Worm (Caenorhabditis elegans) whole organism, L2 larva: Measurements from ENCODE around the gene nhr-116.

ENCODE experiments used
- dmd-4 ChIP-seq: sonication (generic microtip); optimal IDR thresholded peaks from 2 replicates; lab custom pipeline; 2017; ENCODE audit warnings: missing biosample characterization, missing genetic modification characterization
- nhr-77 ChIP-seq: fragments of 150-350 bp; optimal IDR thresholded peaks from 2 replicates; lab custom pipeline; 2014; ENCODE audit warnings: missing biosample characterization, missing genetic modification characterization
- unc-62 ChIP-seq: fragments of 150-350 bp; optimal IDR thresholded peaks from 2 replicates; lab custom pipeline; 2014; ENCODE audit warnings: missing biosample characterization, missing genetic modification reagents, missing genetic modification characterization

ce11 chrV:16909871-16910270 lies 2.2 kb upstream of the nhr-116 start, which contains the start of gene F09C6.16:
- no peak for TF ChIP-seq nhr-77 (tag; lab: Kevin White, UChicago)
- TF ChIP-seq unc-62 (GFP tag; lab: Kevin White, UChicago) = no peak
- TF ChIP-seq dmd-4 (tag; lab: Kevin White, UChicago) = no peak
